Worm (Caenorhabditis elegans): Measurements from ENCODE around the gene C08B11.9.

ce11 chrII:8015483-8015938, 22.5 kb downstream of the C08B11.9 start:
- TF ChIP-seq T22C8.4 (GFP tag; IDR thresholded peaks at IDR 0.05) (0 out of 2 replicates have a peak, but pooled peaks have one; percentile 13), tab-1 (GFP tag; IDR thresholded peaks at IDR 0.05) (no peak), ztf-29 (GFP tag; IDR thresholded peaks at IDR 0.05) (no peak), flt-1 (GFP tag; IDR thresholded peaks at IDR 0.05) (no peak), ztf-23 (GFP tag; IDR thresholded peaks at IDR 0.05) (no peak), klf-2 (GFP tag; conservative IDR thresholded peaks at IDR 0.05) (no peak), ref-1 (GFP tag; conservative IDR thresholded peaks at IDR 0.05) (no peak), med-1 (GFP tag; optimal IDR thresholded peaks at IDR 0.05; ENCODE audit: insufficient read depth) (no peak), cog-1 (tag; optimal IDR thresholded peaks at IDR 0.05) (no peak)
